Worm (Caenorhabditis elegans) whole organism, L3 larva: ENCODE results near the gene alg-3.

Source experiments
- daf-12 ChIP-seq: fragments of 150-350 bp; optimal IDR thresholded peaks from 2 replicates; lab custom pipeline; 2014; ENCODE audit warnings: missing biosample characterization, missing genetic modification reagents, missing genetic modification characterization
- nfya-1 ChIP-seq: sonication (generic microtip); optimal IDR thresholded peaks from 2 replicates; lab custom pipeline; 2017; ENCODE audit warnings: missing genetic modification characterization, mild to moderate bottlenecking, missing compliant biosample characterization, antibody characterized with exemption, moderate library complexity; ENCODE audit not compliant: insufficient read depth
- nhr-12 ChIP-seq: fragments of 150-350 bp; optimal IDR thresholded peaks from 2 replicates; lab custom pipeline; 2014; ENCODE audit warnings: missing biosample characterization, missing genetic modification characterization
- nhr-23 ChIP-seq: fragments of 150-350 bp; optimal IDR thresholded peaks from 2 replicates; lab custom pipeline; 2014; ENCODE audit warnings: missing biosample characterization, missing genetic modification reagents, missing genetic modification characterization
- nhr-237 ChIP-seq: fragments of 150-350 bp; optimal IDR thresholded peaks from 2 replicates; lab custom pipeline; 2014; ENCODE audit warnings: missing biosample characterization, missing genetic modification characterization
- snpc-4 ChIP-seq: fragments of 150-350 bp; optimal IDR thresholded peaks from 2 replicates; lab custom pipeline; 2014; ENCODE audit warnings: missing biosample characterization, missing genetic modification characterization
- tbx-2 ChIP-seq: sonication (generic microtip); optimal IDR thresholded peaks from 2 replicates; lab custom pipeline; 2016; ENCODE audit warnings: mild to moderate bottlenecking, missing genetic modification characterization, missing compliant biosample characterization
- unc-39 ChIP-seq: sonication (generic microtip); optimal IDR thresholded peaks from 4 replicates; lab custom pipeline; 2017; ENCODE audit warnings: missing biosample characterization, missing genetic modification characterization

ce11 chrIV:11694143-11694542, 9.9 kb upstream of the alg-3 start, which contains the start of gene ZK792.7:
- no peak for TF ChIP-seq tbx-2
- TF ChIP-seq unc-39 (tag; lab: Kevin White, UChicago), result no peak
- TF ChIP-seq nhr-12 (tag; lab: Kevin White, UChicago), result no peak
- no peak for TF ChIP-seq nhr-23 (tag; lab: Kevin White, UChicago)
- no peak for TF ChIP-seq nhr-237 (tag; lab: Kevin White, UChicago)
- no peak for TF ChIP-seq nfya-1 (tag; lab: Kevin White, UChicago)
- no peak for TF ChIP-seq daf-12 (tag; lab: Kevin White, UChicago)
- TF ChIP-seq snpc-4 (tag; lab: Kevin White, UChicago), result no peak
